Worm (Caenorhabditis elegans) whole organism, L4 larva: Measurements from ENCODE around the gene W04H10.1.

Experiments
- dve-1 ChIP-seq: sonication (generic microtip); optimal IDR thresholded peaks from 2 replicates; lab custom pipeline; 2017; ENCODE audit warnings: antibody characterized with exemption, mild to moderate bottlenecking, missing genetic modification characterization, missing compliant biosample characterization; ENCODE audit not compliant: insufficient read depth
- fos-1 ChIP-seq: fragments of 150-350 bp; optimal IDR thresholded peaks from 2 replicates; lab custom pipeline; 2014; ENCODE audit warnings: missing biosample characterization, missing genetic modification characterization
- nhr-11 ChIP-seq: fragments of 150-350 bp; optimal IDR thresholded peaks from 2 replicates; lab custom pipeline; 2014; ENCODE audit warnings: missing biosample characterization, missing genetic modification characterization
- nhr-237 ChIP-seq: sonication (generic microtip); optimal IDR thresholded peaks from 2 replicates; lab custom pipeline; 2017; ENCODE audit warnings: missing biosample characterization, missing genetic modification characterization
- unc-39 ChIP-seq: sonication (generic microtip); optimal IDR thresholded peaks from 2 replicates; lab custom pipeline; 2017; ENCODE audit warnings: missing biosample characterization, missing genetic modification characterization

ce11 chrII:621141-621540, 12.3 kb downstream of the W04H10.1 start:
- TF ChIP-seq unc-39 (tag; lab: Kevin White, UChicago) (no peak), dve-1 (peak; percentile 69), nhr-237 (tag; lab: Kevin White, UChicago) (no peak), fos-1 (tag; lab: Kevin White, UChicago) (no peak), nhr-11 (tag; lab: Kevin White, UChicago) (no peak)
